Fruit fly (Drosophila melanogaster) whole organism, embryonic: ENCODE measurements around the gene Gr64a.

Experiments used
- CG10147 ChIP-seq: fragments of 200-800 bp; sonication (Bioruptor generic); optimal IDR thresholded peaks from 2 replicates; lab custom pipeline; 2019; ENCODE audit warnings: missing biosample characterization, mild to moderate bottlenecking, missing genetic modification characterization, moderate library complexity
- CG10267 ChIP-seq: fragments of 200-800 bp; sonication (Bioruptor generic); optimal IDR thresholded peaks from 2 replicates; lab custom pipeline; 2018; ENCODE audit warnings: missing biosample characterization, mild to moderate bottlenecking, missing genetic modification characterization, moderate library complexity
- CG11085 ChIP-seq: fragments of 200-800 bp; sonication (Bioruptor generic); IDR thresholded peaks from 2 replicates; pipeline ENCODE4 v1.3.6; 2022; ENCODE audit warnings: missing biosample characterization, missing genetic modification characterization
- CG11695 ChIP-seq: fragments of 200-800 bp; sonication (Bioruptor generic); IDR thresholded peaks from 3 replicates; pipeline ENCODE4 v1.3.6; 2022; ENCODE audit warnings: missing biosample characterization, missing genetic modification characterization
- CG14441 ChIP-seq: fragments of 200-800 bp; sonication (Bioruptor generic); IDR thresholded peaks from 2 replicates; pipeline ENCODE4 v1.3.6; 2022; ENCODE audit warnings: missing biosample characterization, missing genetic modification characterization
- CG15269 ChIP-seq: fragments of 200-800 bp; sonication (Bioruptor generic); optimal IDR thresholded peaks from 2 replicates; lab custom pipeline; 2018; ENCODE audit warnings: missing biosample characterization, mild to moderate bottlenecking, missing genetic modification characterization, moderate library complexity
- CG16813 ChIP-seq: fragments of 200-800 bp; sonication (Bioruptor generic); IDR thresholded peaks from 3 replicates; pipeline ENCODE4 v1.3.6; 2022; ENCODE audit warnings: missing biosample characterization, missing genetic modification characterization; ENCODE audit not compliant: partially characterized antibody
- CG18262 ChIP-seq: fragments of 200-800 bp; optimal IDR thresholded peaks from 3 replicates; lab custom pipeline; 2019; ENCODE audit warnings: missing biosample characterization, mild to moderate bottlenecking, missing genetic modification characterization, moderate library complexity
- CG2116 ChIP-seq: fragments of 200-800 bp; sonication (Bioruptor generic); optimal IDR thresholded peaks from 3 replicates; lab custom pipeline; 2018; ENCODE audit warnings: missing biosample characterization, mild to moderate bottlenecking, missing genetic modification characterization
- CG2712 ChIP-seq: fragments of 200-800 bp; optimal IDR thresholded peaks from 3 replicates; lab custom pipeline; 2019; ENCODE audit warnings: missing biosample characterization, mild to moderate bottlenecking, missing genetic modification characterization, moderate library complexity
- CG31224 ChIP-seq: fragments of 200-800 bp; sonication (Bioruptor generic); IDR thresholded peaks from 2 replicates; pipeline ENCODE4 v1.3.6; 2022; ENCODE audit warnings: missing biosample characterization, missing genetic modification characterization
- CG32772 ChIP-seq: fragments of 200-800 bp; sonication (Bioruptor generic); IDR thresholded peaks from 2 replicates; pipeline ENCODE4 v1.3.6; 2022; ENCODE audit warnings: missing biosample characterization, missing genetic modification characterization
- CG34224 ChIP-seq: fragments of 200-800 bp; sonication (Bioruptor generic); IDR thresholded peaks from 3 replicates; pipeline ENCODE4 v1.3.6; 2022; ENCODE audit warnings: missing biosample characterization, missing genetic modification characterization; ENCODE audit not compliant: partially characterized antibody
- CG42726 ChIP-seq: fragments of 200-800 bp; sonication (Bioruptor generic); IDR thresholded peaks from 2 replicates; pipeline ENCODE4 v1.3.6; 2022; ENCODE audit warnings: missing biosample characterization, missing genetic modification characterization; ENCODE audit not compliant: partially characterized antibody
- CG4730 ChIP-seq: fragments of 200-800 bp; sonication (Bioruptor generic); IDR thresholded peaks from 2 replicates; pipeline ENCODE4 v1.3.6; 2022; ENCODE audit warnings: missing biosample characterization, missing genetic modification characterization
- CG6272 ChIP-seq: fragments of 200-800 bp; sonication (Bioruptor generic); IDR thresholded peaks from 2 replicates; pipeline ENCODE4 v1.3.6; 2022; ENCODE audit warnings: missing biosample characterization, missing genetic modification characterization
- CG6791 ChIP-seq: fragments of 200-800 bp; sonication (Bioruptor generic); IDR thresholded peaks from 3 replicates; pipeline ENCODE4 v1.3.6; 2022; ENCODE audit warnings: missing biosample characterization, missing genetic modification characterization; ENCODE audit not compliant: partially characterized antibody
- CG8388 ChIP-seq: fragments of 200-800 bp; sonication (Bioruptor generic); optimal IDR thresholded peaks from 2 replicates; lab custom pipeline; 2019; ENCODE audit warnings: missing biosample characterization, mild to moderate bottlenecking, missing genetic modification characterization, moderate library complexity
- CG8765 ChIP-seq: fragments of 200-800 bp; sonication (Bioruptor generic); IDR thresholded peaks from 2 replicates; pipeline ENCODE4 v1.3.6; 2022; ENCODE audit warnings: missing biosample characterization, missing genetic modification characterization
- CG9437 ChIP-seq: fragments of 200-800 bp; sonication (Bioruptor generic); optimal IDR thresholded peaks from 2 replicates; lab custom pipeline; 2018; ENCODE audit warnings: missing biosample characterization, mild to moderate bottlenecking, missing genetic modification characterization
- CHES-1-like ChIP-seq: fragments of 200-800 bp; sonication (Bioruptor generic); optimal IDR thresholded peaks from 2 replicates; lab custom pipeline; 2016; ENCODE audit warnings: missing biosample characterization, missing genetic modification characterization
- Drgx ChIP-seq: fragments of 200-800 bp; sonication (Bioruptor generic); IDR thresholded peaks from 2 replicates; pipeline ENCODE4 v1.3.6; 2022; ENCODE audit warnings: missing biosample characterization, missing genetic modification characterization
- Fer2 ChIP-seq: fragments of 200-800 bp; sonication (Bioruptor generic); optimal IDR thresholded peaks from 2 replicates; lab custom pipeline; 2018; ENCODE audit warnings: missing biosample characterization, mild to moderate bottlenecking, missing genetic modification characterization, moderate library complexity
- GATAe ChIP-seq: fragments of 200-800 bp; sonication (Bioruptor generic); conservative IDR thresholded peaks from 2 replicates; pipeline ENCODE4 v1.3.6; 2022; ENCODE audit warnings: missing biosample characterization, missing genetic modification characterization
- Gug ChIP-seq: fragments of 200-800 bp; sonication (Bioruptor generic); IDR thresholded peaks from 4 replicates; pipeline ENCODE4 v1.3.6; 2022; ENCODE audit warnings: missing biosample characterization, missing genetic modification characterization
- HLH3B ChIP-seq: fragments of 200-800 bp; sonication (Bioruptor generic); IDR thresholded peaks from 2 replicates; pipeline ENCODE4 v1.3.6; 2022; ENCODE audit warnings: missing biosample characterization, missing genetic modification characterization
- Hr39 ChIP-seq: fragments of >200 bp; optimal IDR thresholded peaks from 2 replicates; lab custom pipeline; 2017
- Lhr ChIP-seq: fragments of 200-800 bp; sonication (Bioruptor generic); optimal IDR thresholded peaks from 3 replicates; lab custom pipeline; 2017; ENCODE audit warnings: mild to moderate bottlenecking, missing biosample characterization, missing genetic modification reagents, missing genetic modification characterization
- MBD-R2 ChIP-seq: fragments of 200-800 bp; sonication (Bioruptor generic); IDR thresholded peaks from 2 replicates; pipeline ENCODE4 v1.3.6; 2022; ENCODE audit warnings: missing biosample characterization, missing genetic modification characterization
- PHDP ChIP-seq: fragments of 200-800 bp; sonication (Bioruptor generic); optimal IDR thresholded peaks from 3 replicates; lab custom pipeline; 2018; ENCODE audit warnings: missing biosample characterization, mild to moderate bottlenecking, missing genetic modification characterization, moderate library complexity
- bowl ChIP-seq: fragments of 200-800 bp; sonication (Bioruptor generic); IDR thresholded peaks from 2 replicates; pipeline ENCODE4 v1.3.6; 2022; ENCODE audit warnings: missing biosample characterization, missing genetic modification characterization
- btn ChIP-seq: fragments of 200-800 bp; sonication (Bioruptor generic); optimal IDR thresholded peaks from 2 replicates; lab custom pipeline; 2016; ENCODE audit warnings: missing biosample characterization, missing genetic modification characterization
- cas ChIP-seq: fragments of 200-800 bp; sonication (Bioruptor generic); IDR thresholded peaks from 2 replicates; pipeline ENCODE4 v1.3.6; 2022; ENCODE audit warnings: missing biosample characterization, missing genetic modification characterization
- ci ChIP-seq: fragments of 200-800 bp; sonication (Bioruptor generic); IDR thresholded peaks from 3 replicates; pipeline ENCODE4 v1.3.6; 2022; ENCODE audit warnings: missing biosample characterization, missing genetic modification characterization
- hb ChIP-seq: fragments of 200-800 bp; sonication (Bioruptor generic); IDR thresholded peaks from 3 replicates; pipeline ENCODE4 v1.3.6; 2022; ENCODE audit warnings: missing biosample characterization, missing genetic modification characterization; ENCODE audit not compliant: partially characterized antibody
- knrl ChIP-seq: fragments of 200-800 bp; sonication (Bioruptor generic); IDR thresholded peaks from 3 replicates; pipeline ENCODE4 v1.3.6; 2022; ENCODE audit warnings: missing biosample characterization, missing genetic modification characterization; ENCODE audit not compliant: partially characterized antibody
- lov ChIP-seq, 2 experiments: fragments of 200-800 bp in 1 of 2; fragments of >200 bp in 1 of 2; sonication (Bioruptor generic) in 1 of 2; IDR thresholded peaks in 1 of 2; optimal IDR thresholded peaks in 1 of 2; 2 replicates in 1 of 2; 3 replicates in 1 of 2; pipeline versions ENCODE4 v1.3.6 to Lab custom; 2017 to 2022; ENCODE audit warnings: missing biosample characterization in 1 of 2, missing genetic modification characterization in 1 of 2
- pita ChIP-seq: fragments of 200-800 bp; sonication (Bioruptor generic); optimal IDR thresholded peaks from 2 replicates; lab custom pipeline; 2017; ENCODE audit warnings: missing biosample characterization, mild to moderate bottlenecking, missing genetic modification characterization
- prd ChIP-seq, 3 experiments: fragments of >200 bp in 2 of 3; fragments of 200-800 bp in 1 of 3; sonication (Bioruptor generic) in 1 of 3; optimal IDR thresholded peaks in 2 of 3; IDR thresholded peaks in 1 of 3; 2 replicates in 2 of 3; 3 replicates in 1 of 3; pipeline versions ENCODE4 v1.3.6 to Lab custom; 2017 to 2022; ENCODE audit warnings: missing biosample characterization in 1 of 3, missing genetic modification characterization in 1 of 3
- slbo ChIP-seq: fragments of 200-800 bp; sonication (Bioruptor generic); IDR thresholded peaks from 2 replicates; pipeline ENCODE4 v1.3.6; 2022; ENCODE audit warnings: missing biosample characterization, missing genetic modification characterization
- slou ChIP-seq: fragments of 200-800 bp; sonication (Bioruptor generic); optimal IDR thresholded peaks from 3 replicates; lab custom pipeline; 2016; ENCODE audit warnings: missing biosample characterization, missing genetic modification characterization
- tap ChIP-seq: fragments of 200-800 bp; optimal IDR thresholded peaks from 3 replicates; lab custom pipeline; 2019; ENCODE audit warnings: missing biosample characterization, mild to moderate bottlenecking, missing genetic modification characterization, moderate library complexity
- tll ChIP-seq, 2 experiments: fragments of 200-800 bp in 1 of 2; fragments of >200 bp in 1 of 2; sonication (Bioruptor generic) in 1 of 2; optimal IDR thresholded peaks; 2 replicates each; lab custom pipeline; 2017 to 2019; ENCODE audit warnings: missing biosample characterization in 2 of 2, missing genetic modification characterization in 2 of 2, mild to moderate bottlenecking in 1 of 2, moderate library complexity in 1 of 2
- tna ChIP-seq: fragments of 200-800 bp; sonication (Bioruptor generic); IDR thresholded peaks from 2 replicates; pipeline ENCODE4 v1.3.6; 2022; ENCODE audit warnings: missing biosample characterization, missing genetic modification characterization; ENCODE audit not compliant: partially characterized antibody
- unc-4 ChIP-seq: fragments of 200-800 bp; sonication (Bioruptor generic); IDR thresholded peaks from 2 replicates; pipeline ENCODE4 v1.3.6; 2022; ENCODE audit warnings: missing biosample characterization, missing genetic modification characterization; ENCODE audit not compliant: partially characterized antibody
- vfl ChIP-seq: fragments of 200-800 bp; sonication (Bioruptor generic); optimal IDR thresholded peaks from 2 replicates; lab custom pipeline; 2016; ENCODE audit warnings: missing biosample characterization, missing genetic modification characterization
- vvl ChIP-seq: fragments of 200-800 bp; sonication (Bioruptor generic); IDR thresholded peaks from 2 replicates; pipeline ENCODE4 v1.3.6; 2022; ENCODE audit warnings: missing biosample characterization, missing genetic modification characterization
- wdn ChIP-seq: fragments of 200-800 bp; sonication (Bioruptor generic); IDR thresholded peaks from 2 replicates; pipeline ENCODE4 v1.3.6; 2022; ENCODE audit warnings: missing biosample characterization, missing genetic modification characterization

The Gr64a gene

DNA sequence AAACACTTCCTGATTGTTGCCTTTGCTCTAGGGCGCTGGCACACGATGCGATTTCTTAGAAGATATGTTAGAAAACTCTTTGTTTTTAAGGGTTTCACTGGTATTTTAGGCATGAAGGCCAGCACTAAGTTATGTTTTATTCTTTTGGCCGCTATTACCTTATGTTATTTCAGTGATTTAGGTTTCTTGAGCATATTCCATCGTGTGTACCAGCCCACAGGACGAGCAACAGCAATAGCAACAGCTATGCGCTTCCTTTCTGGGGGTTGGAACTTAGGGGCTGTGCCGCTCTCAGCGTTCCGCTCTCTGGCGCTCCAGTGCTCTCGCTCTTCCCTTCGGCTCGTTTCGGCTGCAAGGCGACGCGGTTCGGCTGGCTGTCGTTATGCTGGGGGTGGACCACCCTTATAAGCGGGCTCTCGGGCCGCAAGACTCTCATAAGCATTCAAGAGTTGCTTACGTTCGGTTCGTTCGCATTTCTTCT is 43.1 kb upstream of the Gr64a start, which contains the start of gene scrt (continued):
- no peak for TF ChIP-seq CG11085 (GFP tag; lab: Robert Waterston, UW)
- peak; percentile 44; the same call in 1 of the 2 replicates for TF ChIP-seq unc-4 (GFP tag; lab: Robert Waterston, UW)
- TF ChIP-seq CG6791 (GFP tag; lab: Robert Waterston, UW), result 0 out of 3 replicates have a peak, but pooled peaks have one; percentile 49
- TF ChIP-seq Lhr (GFP tag; lab: Kevin White, UChicago), result no peak
- TF ChIP-seq slou, result no peak
- no peak for TF ChIP-seq CG15269
- TF ChIP-seq hb, result 0 out of 3 replicates have a peak, but pooled peaks have one; percentile 39
- no peak for TF ChIP-seq slbo (GFP tag; lab: Robert Waterston, UW)
- no peak for TF ChIP-seq Gug
- TF ChIP-seq HLH3B, result 0 out of 2 replicates have a peak, but pooled peaks have one; percentile 35
- no peak for TF ChIP-seq Fer2 (tag; lab: Kevin White, UChicago)
- TF ChIP-seq wdn (GFP tag; lab: Robert Waterston, UW), result no peak
- no peak for TF ChIP-seq CG4730 (GFP tag; lab: Robert Waterston, UW)
- TF ChIP-seq ci (GFP tag; lab: Robert Waterston, UW), result peak; percentile 55; the same call in 1 of the 3 replicates
- TF ChIP-seq CHES-1-like (GFP tag; lab: Kevin White, UChicago), result peak; percentile 28
- peak; percentile 73 for TF ChIP-seq PHDP
- peak; percentile 72; the same call in 2 of the 3 replicates for TF ChIP-seq knrl (GFP tag; lab: Robert Waterston, UW)
- TF ChIP-seq vvl (GFP tag; lab: Robert Waterston, UW), result 0 out of 2 replicates have a peak, but pooled peaks have one; percentile 39
- no peak for TF ChIP-seq pita
- TF ChIP-seq CG11695 (GFP tag; lab: Robert Waterston, UW), result no peak
- TF ChIP-seq CG2712 (tag; lab: Kevin White, UChicago), result peak; percentile 77
- no peak for TF ChIP-seq vfl
- TF ChIP-seq CG2116 (GFP tag; lab: Kevin White, UChicago), result peak; percentile 18
- TF ChIP-seq CG42726 (GFP tag; lab: Robert Waterston, UW), result no peak
- no peak for TF ChIP-seq lov (optimal IDR thresholded peaks at IDR 0.05; lab: Kevin White, UChicago)
- TF ChIP-seq lov (GFP tag; IDR thresholded peaks at IDR 0.05; lab: Robert Waterston, UW), result peak; percentile 32; the same call in 1 of the 3 replicates
- no peak for TF ChIP-seq Hr39 (lab: Kevin White, UChicago)
- no peak for TF ChIP-seq btn (GFP tag; lab: Kevin White, UChicago)
- no peak for TF ChIP-seq prd (optimal IDR thresholded peaks at IDR 0.05; lab: Kevin White, UChicago)
- TF ChIP-seq prd (GFP tag; IDR thresholded peaks at IDR 0.05; lab: Robert Waterston, UW), result peak; percentile 69; the same call in 2 of the 3 replicates
- TF ChIP-seq tna (GFP tag; lab: Robert Waterston, UW), result no peak; the same call in 1 of the 2 replicates
- TF ChIP-seq tll (GFP tag; optimal IDR thresholded peaks at IDR 0.05; lab: Kevin White, UChicago), result peak in 1 of 2 experiments; percentile 50
- TF ChIP-seq MBD-R2 (GFP tag; lab: Robert Waterston, UW), result no peak
- TF ChIP-seq CG10147 (GFP tag; lab: Kevin White, UChicago), result peak; percentile 37
- no peak for TF ChIP-seq CG9437 (GFP tag; lab: Kevin White, UChicago)
- no peak for TF ChIP-seq GATAe (GFP tag; lab: Robert Waterston, UW)
- TF ChIP-seq CG8388, result peak; percentile 3
- no peak for TF ChIP-seq bowl
- TF ChIP-seq tap (tag; lab: Kevin White, UChicago), result no peak
- TF ChIP-seq CG10267, result peak; percentile 59
- no peak for TF ChIP-seq CG14441 (GFP tag; lab: Robert Waterston, UW)
- no peak for TF ChIP-seq CG6272 (GFP tag; lab: Robert Waterston, UW)
- no peak for TF ChIP-seq CG31224
- TF ChIP-seq CG18262 (tag; lab: Kevin White, UChicago), result peak; percentile 62
- peak; percentile 68 for TF ChIP-seq CG16813 (GFP tag; lab: Robert Waterston, UW)
- TF ChIP-seq Drgx, result no peak
- no peak for TF ChIP-seq cas (GFP tag; lab: Robert Waterston, UW)
- TF ChIP-seq CG32772 (GFP tag; lab: Robert Waterston, UW), result no peak
- TF ChIP-seq CG8765 (GFP tag; lab: Robert Waterston, UW), result peak; percentile 67; the same call in 1 of the 2 replicates
- TF ChIP-seq CG34224 (GFP tag; lab: Robert Waterston, UW), result peak; percentile 42; the same call in 1 of the 3 replicates
